Worm (Caenorhabditis elegans) whole organism, L4/young adult: Measurements from ENCODE around the gene unc-71.

ENCODE experiments used
- W03F9.2 ChIP-seq: fragments of 150-350 bp; optimal IDR thresholded peaks from 2 replicates; lab custom pipeline; 2014; ENCODE audit warnings: missing biosample characterization, missing genetic modification characterization
- dao-5 ChIP-seq: sonication (generic microtip); optimal IDR thresholded peaks from 2 replicates; lab custom pipeline; 2016; ENCODE audit warnings: missing genotype, missing genetic modification characterization, moderate library complexity, missing compliant biosample characterization
- him-1 ChIP-seq: sonication (generic microtip); optimal IDR thresholded peaks from 2 replicates; lab custom pipeline; 2016; ENCODE audit warnings: missing genotype, missing genetic modification reagents, missing genetic modification characterization, missing compliant biosample characterization

ce11 chrIII:12840204-12840603, 51.3 kb downstream of the unc-71 start:
- TF ChIP-seq him-1 (tag; lab: Kevin White, UChicago) (no peak), W03F9.2 (tag; lab: Kevin White, UChicago) (no peak), dao-5 (tag; lab: Kevin White, UChicago) (no peak)
